Worm (Caenorhabditis elegans): ENCODE results near the gene str-86.

DNA sequence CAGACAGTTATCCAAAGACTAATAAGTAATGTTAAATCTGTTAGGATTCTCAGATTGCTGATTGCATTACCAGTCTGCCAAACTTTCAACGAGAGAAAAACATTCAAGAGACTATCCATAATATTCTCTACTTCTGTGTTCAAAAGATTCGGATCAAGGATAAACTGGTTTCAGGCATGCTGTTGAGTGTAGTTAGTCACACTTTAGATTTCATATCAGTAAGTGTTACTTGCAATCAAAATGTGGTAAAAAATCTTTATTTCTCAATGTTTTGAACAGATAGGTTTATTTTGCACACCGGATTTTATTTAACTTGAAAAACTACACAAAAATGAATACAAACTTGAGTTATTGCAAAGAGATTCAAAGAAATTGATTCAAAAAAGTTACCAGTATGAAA is 38.6 kb upstream of the str-86 start, which contains the start of gene oac-41:
- no peak for TF ChIP-seq cog-1 (tag; optimal IDR thresholded peaks at IDR 0.05)
- no peak for TF ChIP-seq flt-1 (GFP tag; IDR thresholded peaks at IDR 0.05)
- no peak for TF ChIP-seq ztf-23 (GFP tag; IDR thresholded peaks at IDR 0.05)
- TF ChIP-seq med-1 (GFP tag; optimal IDR thresholded peaks at IDR 0.05; ENCODE audit: insufficient read depth), result no peak
- no peak for TF ChIP-seq T22C8.4 (GFP tag; IDR thresholded peaks at IDR 0.05)
